Worm (Caenorhabditis elegans) whole organism, L1 larva: Measurements from ENCODE around the gene mrg-1.

Source experiments
- C04F5.9 ChIP-seq: sonication (generic microtip); optimal IDR thresholded peaks from 2 replicates; lab custom pipeline; 2016; ENCODE audit warnings: missing genetic modification characterization, missing compliant biosample characterization
- aha-1 ChIP-seq: fragments of 150-350 bp; optimal IDR thresholded peaks from 2 replicates; lab custom pipeline; 2014; ENCODE audit warnings: missing biosample characterization, missing genetic modification characterization
- alr-1 ChIP-seq: fragments of 200-800 bp; sonication (Bioruptor generic); optimal IDR thresholded peaks from 2 replicates; lab custom pipeline; 2018; ENCODE audit warnings: borderline replicate concordance, mild to moderate bottlenecking, missing genetic modification characterization, missing compliant biosample characterization
- aly-2 ChIP-seq: fragments of 150-350 bp; optimal IDR thresholded peaks from 2 replicates; lab custom pipeline; 2014; ENCODE audit warnings: missing biosample characterization, missing genetic modification characterization
- blmp-1 ChIP-seq: fragments of 150-350 bp; optimal IDR thresholded peaks from 2 replicates; lab custom pipeline; 2014; ENCODE audit warnings: missing biosample characterization, missing genetic modification characterization
- ceh-63 ChIP-seq: fragments of 200-800 bp; sonication (Bioruptor generic); optimal IDR thresholded peaks from 2 replicates; lab custom pipeline; 2018; ENCODE audit warnings: mild to moderate bottlenecking, missing genetic modification characterization, missing compliant biosample characterization
- ceh-8 ChIP-seq: fragments of 200-800 bp; sonication (Bioruptor generic); optimal IDR thresholded peaks from 2 replicates; lab custom pipeline; 2018; ENCODE audit warnings: mild to moderate bottlenecking, missing genetic modification characterization, moderate library complexity, missing compliant biosample characterization
- dpl-1 ChIP-seq, 3 experiments: fragments of 150-350 bp in 2 of 3; sonication (generic microtip) in 1 of 3; optimal IDR thresholded peaks; 2 replicates each; lab custom pipeline; 2014 to 2017; ENCODE audit warnings: missing biosample characterization in 3 of 3, missing genetic modification characterization in 3 of 3, missing genetic modification reagents in 3 of 3
- dsc-1 ChIP-seq: sonication (generic microtip); optimal IDR thresholded peaks from 2 replicates; lab custom pipeline; 2016; ENCODE audit warnings: mild to moderate bottlenecking, missing genetic modification characterization, missing compliant biosample characterization
- efl-1 ChIP-seq, 4 experiments: fragments of 150-350 bp; optimal IDR thresholded peaks in 3 of 4; peaks in 1 of 4; 1 replicate in 1 of 4; 2 replicates in 3 of 4; lab custom pipeline; 2014; ENCODE audit warnings: missing biosample characterization in 2 of 4, missing genetic modification characterization in 2 of 4, missing genetic modification reagents in 2 of 4
- egl-13 ChIP-seq: sonication (generic microtip); optimal IDR thresholded peaks from 2 replicates; lab custom pipeline; 2016; ENCODE audit warnings: missing genotype, missing genetic modification reagents, missing genetic modification characterization, missing compliant biosample characterization
- egl-27 ChIP-seq, 2 experiments: fragments of 150-350 bp in 1 of 2; sonication (generic microtip); optimal IDR thresholded peaks; 3 replicates each; lab custom pipeline; 2017 to 2018; ENCODE audit warnings: missing biosample characterization in 2 of 2, missing genetic modification characterization in 2 of 2, missing genetic modification reagents in 2 of 2
- elt-3 ChIP-seq, 6 experiments: fragments of 150-350 bp in 1 of 6; sonication (generic microtip); optimal IDR thresholded peaks; 2 replicates each; lab custom pipeline; 2017 to 2018; ENCODE audit warnings: missing biosample characterization in 6 of 6, missing genetic modification characterization in 6 of 6, inconsistent platforms in 1 of 6
- ets-5 ChIP-seq: fragments of 200-800 bp; sonication (Bioruptor generic); IDR thresholded peaks from 2 replicates; pipeline ENCODE4 v1.3.6; 2022; ENCODE audit warnings: missing genetic modification characterization, missing compliant biosample characterization
- fkh-10 ChIP-seq: sonication (generic microtip); optimal IDR thresholded peaks from 2 replicates; lab custom pipeline; 2017; ENCODE audit warnings: missing biosample characterization, missing genetic modification reagents, missing genetic modification characterization
- fkh-4 ChIP-seq: sonication (generic microtip); optimal IDR thresholded peaks from 2 replicates; lab custom pipeline; 2016; ENCODE audit warnings: missing compliant biosample characterization, missing genetic modification characterization, borderline replicate concordance
- fkh-8 ChIP-seq: sonication (generic microtip); optimal IDR thresholded peaks from 2 replicates; lab custom pipeline; 2016; ENCODE audit warnings: mild to moderate bottlenecking, missing genetic modification characterization, missing compliant biosample characterization
- grh-1 ChIP-seq: fragments of 200-800 bp; sonication (Bioruptor generic); IDR thresholded peaks from 2 replicates; pipeline ENCODE4 v1.3.6; 2022; ENCODE audit warnings: missing genetic modification reagents, missing genetic modification characterization, missing compliant biosample characterization
- hpl-2 ChIP-seq: fragments of 150-350 bp; optimal IDR thresholded peaks from 2 replicates; lab custom pipeline; 2014; ENCODE audit warnings: missing biosample characterization, missing genetic modification reagents, missing genetic modification characterization
- isw-1 ChIP-seq: fragments of 200-800 bp; sonication (Bioruptor generic); IDR thresholded peaks from 2 replicates; pipeline ENCODE4 v1.3.6; 2022; ENCODE audit warnings: missing genetic modification characterization, missing compliant biosample characterization
- lin-14 ChIP-seq: fragments of 200-800 bp; sonication (Bioruptor generic); optimal IDR thresholded peaks from 2 replicates; lab custom pipeline; 2018; ENCODE audit warnings: mild to moderate bottlenecking, missing genetic modification characterization, moderate library complexity, missing compliant biosample characterization
- lin-35 ChIP-seq, 2 experiments: fragments of 150-350 bp; optimal IDR thresholded peaks; 2 replicates each; lab custom pipeline; 2014; ENCODE audit warnings: missing biosample characterization in 2 of 2, missing genetic modification characterization in 2 of 2, missing genetic modification reagents in 2 of 2
- lin-39 ChIP-seq: fragments of 150-350 bp; optimal IDR thresholded peaks from 2 replicates; lab custom pipeline; 2014; ENCODE audit warnings: missing biosample characterization, missing genetic modification reagents, missing genetic modification characterization
- lir-3 ChIP-seq: sonication (generic microtip); optimal IDR thresholded peaks from 2 replicates; lab custom pipeline; 2016; ENCODE audit warnings: mild to moderate bottlenecking, missing genetic modification characterization, moderate library complexity, missing compliant biosample characterization; ENCODE audit not compliant: poor library complexity
- lsy-2 ChIP-seq, 2 experiments: fragments of 150-350 bp; optimal IDR thresholded peaks; 2 replicates each; lab custom pipeline; 2014; ENCODE audit warnings: missing biosample characterization in 2 of 2, missing genetic modification characterization in 2 of 2
- mep-1 ChIP-seq: fragments of 150-350 bp; optimal IDR thresholded peaks from 2 replicates; lab custom pipeline; 2014; ENCODE audit warnings: missing biosample characterization, missing genetic modification characterization
- nhr-20 ChIP-seq: sonication (generic microtip); optimal IDR thresholded peaks from 2 replicates; lab custom pipeline; 2016; ENCODE audit warnings: mild to moderate bottlenecking, missing genetic modification characterization, missing compliant biosample characterization
- nhr-77 ChIP-seq: fragments of 150-350 bp; optimal IDR thresholded peaks from 2 replicates; lab custom pipeline; 2014; ENCODE audit warnings: missing biosample characterization, missing genetic modification characterization
- nhr-84 ChIP-seq: sonication (generic microtip); optimal IDR thresholded peaks from 2 replicates; lab custom pipeline; 2017; ENCODE audit warnings: missing biosample characterization, missing genetic modification characterization
- nhr-85 ChIP-seq: sonication (generic microtip); peaks from one replicate; lab custom pipeline; 2016; ENCODE audit warnings: missing genetic modification characterization, inconsistent platforms, missing compliant biosample characterization
- nhr-90 ChIP-seq: sonication (generic microtip); optimal IDR thresholded peaks from 2 replicates; lab custom pipeline; 2016; ENCODE audit warnings: mild to moderate bottlenecking, missing genetic modification characterization, missing compliant biosample characterization; ENCODE audit not compliant: poor library complexity
- pax-3 ChIP-seq: fragments of 200-800 bp; sonication (Bioruptor generic); optimal IDR thresholded peaks from 2 replicates; lab custom pipeline; 2018; ENCODE audit warnings: mild to moderate bottlenecking, missing genetic modification characterization, moderate library complexity, missing compliant biosample characterization
- pqm-1 ChIP-seq: sonication (generic microtip); optimal IDR thresholded peaks from 3 replicates; lab custom pipeline; 2017; ENCODE audit warnings: missing biosample characterization, missing genetic modification characterization
- rnt-1 ChIP-seq: sonication (generic microtip); optimal IDR thresholded peaks from 2 replicates; lab custom pipeline; 2016; ENCODE audit warnings: mild to moderate bottlenecking, missing genetic modification characterization, moderate library complexity, missing compliant biosample characterization
- sox-4 ChIP-seq: sonication (generic microtip); optimal IDR thresholded peaks from 2 replicates; lab custom pipeline; 2016; ENCODE audit warnings: missing genetic modification characterization, missing compliant biosample characterization
- sptf-1 ChIP-seq: fragments of 150-350 bp; optimal IDR thresholded peaks from 2 replicates; lab custom pipeline; 2014; ENCODE audit warnings: missing biosample characterization, missing genetic modification characterization
- tbx-2 ChIP-seq: sonication (generic microtip); optimal IDR thresholded peaks from 2 replicates; lab custom pipeline; 2016; ENCODE audit warnings: missing genetic modification characterization, missing compliant biosample characterization
- tlp-1 ChIP-seq: fragments of 150-350 bp; optimal IDR thresholded peaks from 2 replicates; lab custom pipeline; 2014; ENCODE audit warnings: missing biosample characterization, missing genetic modification characterization
- unc-86 ChIP-seq: sonication (generic microtip); optimal IDR thresholded peaks from 2 replicates; lab custom pipeline; 2016; ENCODE audit warnings: missing genetic modification characterization, missing compliant biosample characterization
- unc-98 ChIP-seq: fragments of 200-800 bp; sonication (Bioruptor generic); IDR thresholded peaks from 2 replicates; pipeline ENCODE4 v1.3.6; 2022; ENCODE audit warnings: missing genetic modification characterization, missing compliant biosample characterization
- zag-1 ChIP-seq: fragments of 150-350 bp; optimal IDR thresholded peaks from 2 replicates; lab custom pipeline; 2014; ENCODE audit warnings: missing biosample characterization, missing genetic modification characterization
- zip-4 ChIP-seq: fragments of 200-800 bp; sonication (Bioruptor generic); optimal IDR thresholded peaks from 2 replicates; lab custom pipeline; 2018; ENCODE audit warnings: mild to moderate bottlenecking, missing genetic modification characterization, moderate library complexity, missing compliant biosample characterization
- ztf-4 ChIP-seq: fragments of 150-350 bp; optimal IDR thresholded peaks from 2 replicates; lab custom pipeline; 2014; ENCODE audit warnings: missing biosample characterization, missing genetic modification characterization

mrg-1 gene

ce11 chrIII:12855394-12855793 is 19.1 kb downstream of the mrg-1 start, which contains the start of gene Y37D8A.5:
Y37D8A.5 (minus strand) TSS chrIII:12855494.
- no peak for TF ChIP-seq fkh-8
- TF ChIP-seq tbx-2, result no peak
- no peak for TF ChIP-seq sptf-1 (tag; lab: Kevin White, UChicago)
- no peak for TF ChIP-seq ceh-63 (GFP tag; lab: Kevin White, UChicago)
- no peak for TF ChIP-seq ztf-4 (tag; lab: Kevin White, UChicago)
- TF ChIP-seq efl-1 (optimal IDR thresholded peaks at IDR 0.05; lab: Kevin White, UChicago), result no peak
- peak in 1 of 2 experiments; percentile 19 for TF ChIP-seq efl-1 (GFP tag; optimal IDR thresholded peaks at IDR 0.05 in 1 of 2; lab: Kevin White, UChicago)

- TF ChIP-seq zag-1 (tag; lab: Kevin White, UChicago) (no peak), lin-14 (GFP tag; lab: Kevin White, UChicago) (peak; percentile 14), elt-3 (tag; optimal IDR thresholded peaks at IDR 0.05; lab: Kevin White, UChicago) (peak in 4 of 6 experiments; percentile 30 to 68 (median 46)), blmp-1 (tag; lab: Kevin White, UChicago) (peak; percentile 97), nhr-20 (peak; percentile 25), nhr-84 (tag; lab: Kevin White, UChicago) (no peak), lin-35 (GFP tag; optimal IDR thresholded peaks at IDR 0.05; lab: Kevin White, UChicago) (no peak), ets-5 (no peak)
Observed at ce11 chrIII:12851034-12851433, 23.4 kb downstream of the mrg-1 start.

ce11 chrIII:12849691-12850090 is 24.8 kb downstream of the mrg-1 start:
- TF ChIP-seq lin-35 (GFP tag; optimal IDR thresholded peaks at IDR 0.05; lab: Kevin White, UChicago), result no peak
- no peak for TF ChIP-seq ceh-8 (GFP tag; lab: Kevin White, UChicago)
- no peak for TF ChIP-seq C04F5.9 (tag; lab: Kevin White, UChicago)
- no peak for TF ChIP-seq fkh-10 (GFP tag; lab: Kevin White, UChicago)
- TF ChIP-seq aha-1 (tag; lab: Kevin White, UChicago), result no peak
- no peak for TF ChIP-seq sptf-1 (tag; lab: Kevin White, UChicago)
- no peak for TF ChIP-seq lir-3 (tag; lab: Kevin White, UChicago)
- no peak for TF ChIP-seq tlp-1
- TF ChIP-seq rnt-1 (tag; lab: Kevin White, UChicago), result no peak
- TF ChIP-seq unc-98 (GFP tag; lab: Robert Waterston, UW), result no peak
- TF ChIP-seq, all 84 proteins: peak for 0

ce11 chrIII:12848981-12849589 is 25.4 kb downstream of the mrg-1 start:
- peak in 1 of 3 experiments; percentile 18 for TF ChIP-seq dpl-1 (GFP tag; optimal IDR thresholded peaks at IDR 0.05; lab: Kevin White, UChicago)
- TF ChIP-seq nhr-20, result peak; percentile 83
- TF ChIP-seq grh-1, result peak; percentile 45; the same call in 1 of the 2 replicates
- no peak for TF ChIP-seq fkh-4 (tag; lab: Kevin White, UChicago)
- no peak for TF ChIP-seq pax-3 (tag; lab: Kevin White, UChicago)
- peak in 1 of 2 experiments; percentile 36 for TF ChIP-seq egl-27 (tag; optimal IDR thresholded peaks at IDR 0.05; lab: Kevin White, UChicago)
- no peak for TF ChIP-seq ceh-8 (GFP tag; lab: Kevin White, UChicago)
- TF ChIP-seq nhr-85 (tag; lab: Kevin White, UChicago), result peak; percentile 97
- no peak for TF ChIP-seq unc-86 (tag; lab: Kevin White, UChicago)
- TF ChIP-seq lsy-2 (tag; optimal IDR thresholded peaks at IDR 0.05; lab: Kevin White, UChicago), result peak; percentile 25 to 70
- TF ChIP-seq fkh-10 (GFP tag; lab: Kevin White, UChicago), result no peak
- no peak for TF ChIP-seq egl-13 (tag; lab: Kevin White, UChicago)
- no peak for TF ChIP-seq zip-4 (GFP tag; lab: Kevin White, UChicago)
- no peak for TF ChIP-seq alr-1 (tag; lab: Kevin White, UChicago)
- no peak for TF ChIP-seq aly-2
- peak; percentile 26 for TF ChIP-seq mep-1 (tag; lab: Kevin White, UChicago)
- peak; percentile 97 for TF ChIP-seq blmp-1 (tag; lab: Kevin White, UChicago)
- TF ChIP-seq lin-14 (GFP tag; lab: Kevin White, UChicago), result peak; percentile 84
- peak in 1 of 2 experiments; percentile 49 for TF ChIP-seq lin-35 (GFP tag; optimal IDR thresholded peaks at IDR 0.05; lab: Kevin White, UChicago)
- TF ChIP-seq lin-39, result no peak
- no peak for TF ChIP-seq isw-1 (GFP tag; lab: Robert Waterston, UW)
- TF ChIP-seq nhr-77 (tag; lab: Kevin White, UChicago), result no peak
- peak; percentile 85 to 99 (median 96) for TF ChIP-seq elt-3 (tag; optimal IDR thresholded peaks at IDR 0.05; lab: Kevin White, UChicago)
- TF ChIP-seq aha-1 (tag; lab: Kevin White, UChicago), result no peak
- TF ChIP-seq sox-4 (tag; lab: Kevin White, UChicago), result no peak
- TF ChIP-seq pqm-1 (tag; lab: Kevin White, UChicago), result no peak
- TF ChIP-seq hpl-2 (GFP tag; lab: Kevin White, UChicago), result no peak
- no peak for TF ChIP-seq dsc-1
- peak; percentile 34 for TF ChIP-seq nhr-90 (tag; lab: Kevin White, UChicago)
- no peak for TF ChIP-seq ztf-4 (tag; lab: Kevin White, UChicago)
